Worm (Caenorhabditis elegans) whole organism, mixed stage, embryonic: Measurements from ENCODE around the gene srg-38.
A peak's percentile ranks its signal among the peaks of the same experiment; 100 is the strongest.

ENCODE experiments used
- M03D4.4 ChIP-seq: sonication (generic microtip); optimal IDR thresholded peaks from 2 replicates; lab custom pipeline; 2017; ENCODE audit warnings: mild to moderate bottlenecking, missing genetic modification characterization, missing compliant biosample characterization
- bed-3 ChIP-seq: fragments of 200-800 bp; sonication (Bioruptor generic); optimal IDR thresholded peaks from 3 replicates; lab custom pipeline; 2018; ENCODE audit warnings: mild to moderate bottlenecking, missing genetic modification characterization, moderate library complexity, missing compliant biosample characterization
- blmp-1 ChIP-seq: fragments of 150-350 bp; optimal IDR thresholded peaks from 2 replicates; lab custom pipeline; 2014; ENCODE audit warnings: missing biosample characterization, missing genetic modification characterization
- ceh-39 ChIP-seq: fragments of 150-350 bp; optimal IDR thresholded peaks from 2 replicates; lab custom pipeline; 2014; ENCODE audit warnings: missing biosample characterization, missing genetic modification characterization
- ceh-43 ChIP-seq: fragments of 200-800 bp; sonication (Bioruptor generic); optimal IDR thresholded peaks from 2 replicates; lab custom pipeline; 2018; ENCODE audit warnings: mild to moderate bottlenecking, missing genetic modification characterization, moderate library complexity, missing compliant biosample characterization
- ceh-83 ChIP-seq: fragments of 200-800 bp; sonication (Bioruptor generic); optimal IDR thresholded peaks from 2 replicates; lab custom pipeline; 2018; ENCODE audit warnings: mild to moderate bottlenecking, missing genetic modification characterization, missing compliant biosample characterization
- ces-1 ChIP-seq: fragments of 150-350 bp; optimal IDR thresholded peaks from 2 replicates; lab custom pipeline; 2014; ENCODE audit warnings: missing biosample characterization, missing genetic modification reagents, missing genetic modification characterization
- drap-1 ChIP-seq: fragments of 200-800 bp; sonication (Bioruptor generic); optimal IDR thresholded peaks from 3 replicates; lab custom pipeline; 2018; ENCODE audit warnings: mild to moderate bottlenecking, missing genetic modification characterization, missing compliant biosample characterization
- elt-1 ChIP-seq: sonication (generic microtip); optimal IDR thresholded peaks from 2 replicates; lab custom pipeline; 2017; ENCODE audit warnings: missing genetic modification characterization, mild to moderate bottlenecking, missing compliant biosample characterization, antibody characterized with exemption, moderate library complexity, borderline replicate concordance; ENCODE audit not compliant: insufficient read depth
- elt-3 ChIP-seq: fragments of 150-350 bp; optimal IDR thresholded peaks from 2 replicates; lab custom pipeline; 2014; ENCODE audit warnings: missing biosample characterization, missing genetic modification characterization
- flh-1 ChIP-seq: fragments of 200-800 bp; sonication (Bioruptor generic); optimal IDR thresholded peaks from 2 replicates; lab custom pipeline; 2018; ENCODE audit warnings: mild to moderate bottlenecking, missing genetic modification characterization, moderate library complexity, missing compliant biosample characterization
- ham-2 ChIP-seq: fragments of 200-800 bp; sonication (Bioruptor generic); optimal IDR thresholded peaks from 2 replicates; lab custom pipeline; 2018; ENCODE audit warnings: mild to moderate bottlenecking, missing genetic modification characterization, missing compliant biosample characterization
- lin-13 ChIP-seq: fragments of 150-350 bp; optimal IDR thresholded peaks from 2 replicates; lab custom pipeline; 2014; ENCODE audit warnings: missing biosample characterization, missing genetic modification characterization
- lin-32 ChIP-seq: fragments of 200-800 bp; sonication (Bioruptor generic); optimal IDR thresholded peaks from 2 replicates; lab custom pipeline; 2018; ENCODE audit warnings: mild to moderate bottlenecking, missing genetic modification characterization, missing compliant biosample characterization
- lsy-2 ChIP-seq: fragments of 150-350 bp; optimal IDR thresholded peaks from 2 replicates; lab custom pipeline; 2014; ENCODE audit warnings: missing biosample characterization, missing genetic modification characterization
- mab-5 ChIP-seq: fragments of 150-350 bp; optimal IDR thresholded peaks from 2 replicates; lab custom pipeline; 2014; ENCODE audit warnings: missing biosample characterization, missing genetic modification characterization
- mep-1 ChIP-seq: fragments of 150-350 bp; optimal IDR thresholded peaks from 2 replicates; lab custom pipeline; 2017; ENCODE audit warnings: missing biosample characterization, missing genetic modification reagents, missing genetic modification characterization, inconsistent platforms
- nhr-12 ChIP-seq: fragments of 150-350 bp; optimal IDR thresholded peaks from 2 replicates; lab custom pipeline; 2014; ENCODE audit warnings: missing biosample characterization, missing genetic modification characterization
- nhr-237 ChIP-seq: fragments of 150-350 bp; optimal IDR thresholded peaks from 2 replicates; lab custom pipeline; 2014; ENCODE audit warnings: missing biosample characterization, missing genetic modification characterization
- nhr-28 ChIP-seq: fragments of 150-350 bp; optimal IDR thresholded peaks from 2 replicates; lab custom pipeline; 2014; ENCODE audit warnings: missing biosample characterization, missing genetic modification characterization
- nhr-76 ChIP-seq: sonication (generic microtip); optimal IDR thresholded peaks from 2 replicates; lab custom pipeline; 2017; ENCODE audit warnings: missing biosample characterization, missing genetic modification characterization
- pha-4 ChIP-seq: fragments of 150-350 bp; optimal IDR thresholded peaks from 2 replicates; lab custom pipeline; 2018; ENCODE audit warnings: missing biosample characterization, missing genetic modification reagents, missing genetic modification characterization
- snpc-4 ChIP-seq: fragments of 150-350 bp; optimal IDR thresholded peaks from 2 replicates; lab custom pipeline; 2014; ENCODE audit warnings: missing biosample characterization, missing genetic modification characterization
- tbx-8 ChIP-seq: fragments of 200-800 bp; sonication (Bioruptor generic); optimal IDR thresholded peaks from 2 replicates; lab custom pipeline; 2018; ENCODE audit warnings: mild to moderate bottlenecking, missing genetic modification characterization, moderate library complexity, missing compliant biosample characterization
- unc-120 ChIP-seq: sonication (generic microtip); optimal IDR thresholded peaks from 2 replicates; lab custom pipeline; 2017; ENCODE audit warnings: missing genetic modification characterization, missing compliant biosample characterization; ENCODE audit not compliant: poor library complexity, severe bottlenecking
- unc-39 ChIP-seq: fragments of 150-350 bp; optimal IDR thresholded peaks from 2 replicates; lab custom pipeline; 2014; ENCODE audit warnings: missing biosample characterization, missing genetic modification characterization
- unc-62 ChIP-seq: fragments of 150-350 bp; optimal IDR thresholded peaks from 2 replicates; lab custom pipeline; 2014; ENCODE audit warnings: missing biosample characterization, missing genetic modification reagents, missing genetic modification characterization
- zip-8 ChIP-seq: fragments of 150-350 bp; optimal IDR thresholded peaks from 2 replicates; lab custom pipeline; 2014; ENCODE audit warnings: missing biosample characterization, missing genetic modification characterization
- ztf-11 ChIP-seq: fragments of 150-350 bp; optimal IDR thresholded peaks from 2 replicates; lab custom pipeline; 2014; ENCODE audit warnings: missing biosample characterization, missing genetic modification characterization

The srg-38 gene

ce11 chrV:11152333-11152732 is 3.1 kb downstream of the srg-38 start, which contains the start of gene srg-39:
Gene srg-39, minus strand, starts transcription at chrV:11152433.
- no peak for TF ChIP-seq nhr-12 (tag; lab: Kevin White, UChicago)
- no peak for TF ChIP-seq ham-2
- TF ChIP-seq nhr-28 (tag; lab: Kevin White, UChicago): no peak
- no peak for TF ChIP-seq ceh-83 (GFP tag; lab: Kevin White, UChicago)
- no peak for TF ChIP-seq mab-5 (tag; lab: Kevin White, UChicago)
- no peak for TF ChIP-seq bed-3 (GFP tag; lab: Kevin White, UChicago)
- no peak for TF ChIP-seq nhr-237 (tag; lab: Kevin White, UChicago)
- TF ChIP-seq ceh-43 (GFP tag; lab: Kevin White, UChicago): no peak

ce11 chrV:11149405-11149804 is 6.0 kb downstream of the srg-38 start, which contains the start of gene T19C4.1:
Gene T19C4.1, plus strand, starts transcription at chrV:11149705.
- TF ChIP-seq elt-1 (tag; lab: Kevin White, UChicago) (no peak), nhr-76 (tag; lab: Kevin White, UChicago) (no peak), pha-4 (tag; lab: Kevin White, UChicago) (no peak), ces-1 (GFP tag; lab: Kevin White, UChicago) (no peak), snpc-4 (tag; lab: Kevin White, UChicago) (no peak), flh-1 (GFP tag; lab: Kevin White, UChicago) (no peak), zip-8 (tag; lab: Kevin White, UChicago) (no peak), tbx-8 (GFP tag; lab: Kevin White, UChicago) (no peak), unc-39 (tag; lab: Kevin White, UChicago) (no peak), elt-3 (tag; lab: Kevin White, UChicago) (no peak), ztf-11 (tag; lab: Kevin White, UChicago) (no peak), lin-13 (tag; lab: Kevin White, UChicago) (no peak), ceh-83 (GFP tag; lab: Kevin White, UChicago) (no peak), M03D4.4 (tag; lab: Kevin White, UChicago) (no peak), mab-5 (tag; lab: Kevin White, UChicago) (no peak)

DNA sequence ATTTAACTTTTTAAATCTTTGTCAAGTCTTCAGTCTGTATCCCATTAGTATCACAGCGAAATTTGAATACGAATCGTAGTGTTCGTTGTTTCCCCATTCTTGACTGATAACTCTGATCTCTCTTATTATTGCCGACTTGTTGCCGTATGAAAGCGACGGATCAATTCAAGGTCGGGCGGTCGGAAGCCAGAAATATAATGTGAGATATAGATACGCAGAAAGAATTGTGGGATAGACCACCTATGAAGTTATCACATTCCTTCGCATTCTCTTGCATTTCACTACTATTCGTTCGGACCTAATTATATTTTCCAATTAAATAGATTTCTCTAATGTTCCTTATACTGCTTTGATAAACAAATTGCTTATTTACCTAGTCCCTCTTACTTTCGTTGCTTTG is 6.5 kb downstream of the srg-38 start:
- no peak for TF ChIP-seq nhr-76 (tag; lab: Kevin White, UChicago)
- TF ChIP-seq blmp-1 (tag; lab: Kevin White, UChicago): peak; percentile 22

- peak; percentile 16 for TF ChIP-seq nhr-237 (tag; lab: Kevin White, UChicago)
- no peak for TF ChIP-seq ceh-39 (tag; lab: Kevin White, UChicago)
Measured at ce11 chrV:11147780-11148144, 7.7 kb downstream of the srg-38 start.

DNA sequence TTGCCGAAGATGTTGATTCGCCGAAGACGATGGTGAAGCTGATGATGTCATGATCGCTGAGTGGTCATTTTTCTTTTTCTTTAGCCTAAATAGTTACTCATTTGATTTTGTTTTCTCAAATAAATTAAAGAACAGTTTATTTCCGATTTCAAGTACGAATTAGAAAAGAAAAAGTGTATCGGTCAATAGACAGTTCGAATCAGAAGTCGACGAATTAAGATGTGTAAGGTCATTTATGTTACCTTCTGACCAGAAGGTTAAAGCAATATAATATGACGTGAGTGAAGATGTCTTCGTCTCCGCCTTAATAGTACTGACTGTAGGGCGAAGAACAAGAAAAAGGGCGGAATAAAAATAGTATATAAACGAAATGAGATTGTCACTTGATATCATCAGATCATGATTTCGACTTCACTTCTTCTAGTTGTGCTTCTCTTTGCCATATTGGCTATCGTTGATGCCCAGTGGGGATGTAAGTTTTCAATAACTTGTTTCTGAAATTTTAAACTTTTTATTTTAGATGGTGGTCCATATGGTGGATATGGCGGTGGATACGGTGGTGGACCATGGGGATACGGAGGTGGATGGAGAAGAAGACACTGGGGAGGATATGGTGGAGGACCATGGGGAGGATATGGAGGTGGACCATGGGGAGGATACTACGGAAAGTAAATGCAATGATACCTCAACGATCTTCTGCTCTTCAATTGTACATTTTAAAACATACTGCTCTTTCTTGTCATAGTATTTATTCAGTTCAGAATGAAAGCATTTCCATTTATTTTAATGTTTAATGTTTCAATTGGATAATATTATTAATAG is 8.3 kb downstream of the srg-38 start, which contains the start of the genes T19C4.24 and nlp-33:
Gene T19C4.24 (minus strand): TSS at position 51 of the 822 bp plus-strand sequence.
Gene nlp-33 (plus strand): TSS at position 389 of the 822 bp plus-strand sequence.
- TF ChIP-seq flh-1 (GFP tag; lab: Kevin White, UChicago) (no peak), lin-13 (tag; lab: Kevin White, UChicago) (no peak), ztf-11 (tag; lab: Kevin White, UChicago) (no peak), lin-32 (GFP tag; lab: Kevin White, UChicago) (no peak), zip-8 (tag; lab: Kevin White, UChicago) (no peak), mep-1 (tag; lab: Kevin White, UChicago) (no peak), unc-62 (GFP tag; lab: Kevin White, UChicago) (no peak), lsy-2 (tag; lab: Kevin White, UChicago) (no peak), ceh-43 (GFP tag; lab: Kevin White, UChicago) (no peak), unc-120 (tag; lab: Kevin White, UChicago) (no peak), bed-3 (GFP tag; lab: Kevin White, UChicago) (no peak), nhr-12 (tag; lab: Kevin White, UChicago) (no peak), drap-1 (no peak), elt-1 (tag; lab: Kevin White, UChicago) (no peak), nhr-28 (tag; lab: Kevin White, UChicago) (no peak), tbx-8 (GFP tag; lab: Kevin White, UChicago) (no peak)
- TF ChIP-seq, all 35 proteins: peak for 0
